Fruit fly (Drosophila melanogaster) whole organism, prepupa: ENCODE results near the gene CG33110.

Experiments
- Blimp-1 ChIP-seq: fragments of 200-800 bp; sonication (Bioruptor generic); optimal IDR thresholded peaks from 3 replicates; lab custom pipeline; 2017; ENCODE audit warnings: missing biosample characterization, missing genetic modification characterization, mild to moderate bottlenecking, moderate library complexity, missing genetic modification reagents
- CG10631 ChIP-seq: fragments of 200-800 bp; sonication (Bioruptor generic); optimal IDR thresholded peaks from 2 replicates; lab custom pipeline; 2016; ENCODE audit warnings: missing biosample characterization, missing genetic modification characterization
- CG10669 ChIP-seq: fragments of 200-800 bp; sonication (Bioruptor generic); optimal IDR thresholded peaks from 3 replicates; lab custom pipeline; 2018; ENCODE audit warnings: missing biosample characterization, mild to moderate bottlenecking, missing genetic modification characterization, moderate library complexity
- CG11762 ChIP-seq: fragments of 200-800 bp; sonication (Bioruptor generic); optimal IDR thresholded peaks from 3 replicates; lab custom pipeline; 2016; ENCODE audit warnings: missing biosample characterization, missing genetic modification characterization; ENCODE audit not compliant: insufficient read depth
- CG11902 ChIP-seq: fragments of 200-800 bp; sonication (Bioruptor generic); optimal IDR thresholded peaks from 3 replicates; lab custom pipeline; 2016; ENCODE audit warnings: missing biosample characterization, missing genetic modification characterization
- CG1621 ChIP-seq: fragments of 200-800 bp; sonication (Bioruptor generic); optimal IDR thresholded peaks from 3 replicates; lab custom pipeline; 2018; ENCODE audit warnings: missing biosample characterization, mild to moderate bottlenecking, missing genetic modification characterization
- CG16779 ChIP-seq: fragments of 200-800 bp; sonication (Bioruptor generic); optimal IDR thresholded peaks from 3 replicates; lab custom pipeline; 2017; ENCODE audit warnings: missing biosample characterization, mild to moderate bottlenecking, missing genetic modification characterization
- CG3032 ChIP-seq: fragments of 200-800 bp; optimal IDR thresholded peaks from 2 replicates; lab custom pipeline; 2019; ENCODE audit warnings: missing biosample characterization, mild to moderate bottlenecking, missing genetic modification characterization, moderate library complexity
- CG31627 ChIP-seq: fragments of 200-800 bp; sonication (Bioruptor generic); optimal IDR thresholded peaks from 3 replicates; lab custom pipeline; 2016; ENCODE audit warnings: missing biosample characterization, missing genetic modification characterization
- CG34406 ChIP-seq: fragments of 200-800 bp; sonication (Bioruptor generic); optimal IDR thresholded peaks from 3 replicates; lab custom pipeline; 2016; ENCODE audit warnings: missing biosample characterization, missing genetic modification characterization
- CG4318 ChIP-seq: fragments of 200-800 bp; sonication (Bioruptor generic); optimal IDR thresholded peaks from 3 replicates; lab custom pipeline; 2017; ENCODE audit warnings: missing biosample characterization, mild to moderate bottlenecking, missing genetic modification characterization
- CG6163 ChIP-seq: fragments of 200-800 bp; sonication (Bioruptor generic); IDR thresholded peaks from 3 replicates; pipeline ENCODE4 v1.3.6; 2022; ENCODE audit warnings: missing biosample characterization, missing genetic modification characterization
- CG6276 ChIP-seq: fragments of 200-800 bp; sonication (Bioruptor generic); optimal IDR thresholded peaks from 2 replicates; lab custom pipeline; 2017; ENCODE audit warnings: missing biosample characterization, mild to moderate bottlenecking, missing genetic modification characterization
- CG6792 ChIP-seq: fragments of 200-800 bp; sonication (Bioruptor generic); optimal IDR thresholded peaks from 3 replicates; lab custom pipeline; 2016; ENCODE audit warnings: missing biosample characterization, missing genetic modification characterization
- CG6808 ChIP-seq: fragments of 200-800 bp; sonication (Bioruptor generic); optimal IDR thresholded peaks from 3 replicates; lab custom pipeline; 2017; ENCODE audit warnings: missing biosample characterization, missing genetic modification characterization, mild to moderate bottlenecking, moderate library complexity, missing genetic modification reagents
- CG6854 ChIP-seq: fragments of 200-800 bp; sonication (Bioruptor generic); optimal IDR thresholded peaks from 2 replicates; lab custom pipeline; 2017; ENCODE audit warnings: missing biosample characterization, mild to moderate bottlenecking, missing genetic modification characterization
- CG8119 ChIP-seq: fragments of 200-800 bp; sonication (Bioruptor generic); IDR thresholded peaks from 3 replicates; pipeline ENCODE4 v1.3.6; 2022; ENCODE audit warnings: missing biosample characterization, missing genetic modification characterization
- CG8319 ChIP-seq: fragments of 200-800 bp; sonication (Bioruptor generic); optimal IDR thresholded peaks from 3 replicates; lab custom pipeline; 2016; ENCODE audit warnings: missing biosample characterization, missing genetic modification characterization
- CG8632 ChIP-seq: fragments of 200-800 bp; sonication (Bioruptor generic); optimal IDR thresholded peaks from 3 replicates; lab custom pipeline; 2016; ENCODE audit warnings: missing biosample characterization, missing genetic modification characterization
- Eip75B ChIP-seq: fragments of 200-800 bp; sonication (Bioruptor generic); optimal IDR thresholded peaks from 3 replicates; lab custom pipeline; 2016; ENCODE audit warnings: missing biosample characterization, missing genetic modification characterization
- Eip78C ChIP-seq: fragments of 200-800 bp; sonication (Bioruptor generic); peaks from one replicate; lab custom pipeline; 2016; ENCODE audit warnings: missing biosample characterization, missing genetic modification characterization
- Ets96B ChIP-seq: fragments of 200-800 bp; optimal IDR thresholded peaks from 2 replicates; lab custom pipeline; 2019; ENCODE audit warnings: missing biosample characterization, mild to moderate bottlenecking, missing genetic modification characterization, moderate library complexity
- Gug ChIP-seq: fragments of 200-800 bp; sonication (Bioruptor generic); IDR thresholded peaks from 2 replicates; pipeline ENCODE4 v1.3.6; 2022; ENCODE audit warnings: missing biosample characterization, missing genetic modification characterization
- Hr4 ChIP-seq: fragments of 200-800 bp; sonication (Bioruptor generic); optimal IDR thresholded peaks from 3 replicates; lab custom pipeline; 2016; ENCODE audit warnings: missing biosample characterization, missing genetic modification characterization
- Lpt ChIP-seq: fragments of 200-800 bp; sonication (Bioruptor generic); optimal IDR thresholded peaks from 3 replicates; lab custom pipeline; 2016; ENCODE audit warnings: missing biosample characterization, missing genetic modification characterization
- Met ChIP-seq: fragments of 200-800 bp; sonication (Bioruptor generic); optimal IDR thresholded peaks from 3 replicates; lab custom pipeline; 2016; ENCODE audit warnings: missing biosample characterization, missing genetic modification characterization
- OdsH ChIP-seq: fragments of 200-800 bp; sonication (Bioruptor generic); optimal IDR thresholded peaks from 3 replicates; lab custom pipeline; 2016; ENCODE audit warnings: missing biosample characterization, missing genetic modification characterization
- Smox ChIP-seq: fragments of 200-800 bp; sonication (Bioruptor generic); optimal IDR thresholded peaks from 3 replicates; lab custom pipeline; 2016; ENCODE audit warnings: missing biosample characterization, missing genetic modification characterization
- Sox14 ChIP-seq: fragments of 200-800 bp; sonication (Bioruptor generic); optimal IDR thresholded peaks from 3 replicates; lab custom pipeline; 2016; ENCODE audit warnings: missing biosample characterization, missing genetic modification characterization
- Sox15 ChIP-seq: fragments of 200-800 bp; sonication (Bioruptor generic); optimal IDR thresholded peaks from 3 replicates; lab custom pipeline; 2016; ENCODE audit warnings: missing biosample characterization, missing genetic modification characterization
- achi ChIP-seq: fragments of 200-800 bp; sonication (Bioruptor generic); optimal IDR thresholded peaks from 3 replicates; lab custom pipeline; 2016; ENCODE audit warnings: missing biosample characterization, missing genetic modification characterization
- acj6 ChIP-seq: fragments of 200-800 bp; sonication (Bioruptor generic); optimal IDR thresholded peaks from 3 replicates; lab custom pipeline; 2016; ENCODE audit warnings: missing biosample characterization, missing genetic modification characterization
- dac ChIP-seq: fragments of 200-800 bp; sonication (Bioruptor generic); optimal IDR thresholded peaks from 2 replicates; lab custom pipeline; 2017; ENCODE audit warnings: missing biosample characterization, mild to moderate bottlenecking, missing genetic modification characterization
- dsx ChIP-seq: fragments of 200-800 bp; optimal IDR thresholded peaks from 3 replicates; lab custom pipeline; 2019; ENCODE audit warnings: missing biosample characterization, mild to moderate bottlenecking, missing genetic modification characterization, moderate library complexity; ENCODE audit not compliant: poor library complexity, severe bottlenecking
- eg ChIP-seq: fragments of 200-800 bp; sonication (Bioruptor generic); IDR thresholded peaks from 3 replicates; pipeline ENCODE4 v1.3.6; 2022; ENCODE audit warnings: missing biosample characterization, missing genetic modification characterization
- esn ChIP-seq: fragments of 200-800 bp; sonication (Bioruptor generic); optimal IDR thresholded peaks from 2 replicates; lab custom pipeline; 2016; ENCODE audit warnings: missing biosample characterization, mild to moderate bottlenecking, missing genetic modification characterization, moderate library complexity
- fd59A ChIP-seq: fragments of 200-800 bp; sonication (Bioruptor generic); optimal IDR thresholded peaks from 2 replicates; lab custom pipeline; 2017; ENCODE audit warnings: missing biosample characterization, mild to moderate bottlenecking, missing genetic modification characterization, missing genetic modification reagents
- fd85E ChIP-seq: fragments of 200-800 bp; sonication (Bioruptor generic); optimal IDR thresholded peaks from 3 replicates; lab custom pipeline; 2016; ENCODE audit warnings: missing biosample characterization, missing genetic modification characterization
- fkh ChIP-seq: fragments of 200-800 bp; sonication (Bioruptor generic); optimal IDR thresholded peaks from 3 replicates; lab custom pipeline; 2017; ENCODE audit warnings: missing biosample characterization, mild to moderate bottlenecking, missing genetic modification characterization, moderate library complexity
- lz ChIP-seq: fragments of 200-800 bp; sonication (Bioruptor generic); optimal IDR thresholded peaks from 3 replicates; lab custom pipeline; 2016; ENCODE audit warnings: missing biosample characterization, missing genetic modification characterization
- pdm3 ChIP-seq: fragments of 200-800 bp; sonication (Bioruptor generic); optimal IDR thresholded peaks from 3 replicates; lab custom pipeline; 2016; ENCODE audit warnings: missing biosample characterization, missing genetic modification characterization
- salr ChIP-seq, 2 experiments: fragments of 200-800 bp; sonication (Bioruptor generic); optimal IDR thresholded peaks; 3 replicates each; lab custom pipeline; 2016 to 2018; ENCODE audit warnings: missing biosample characterization in 2 of 2, missing genetic modification characterization in 2 of 2, mild to moderate bottlenecking in 1 of 2
- spab ChIP-seq: fragments of 200-800 bp; sonication (Bioruptor generic); optimal IDR thresholded peaks from 2 replicates; lab custom pipeline; 2017; ENCODE audit warnings: missing biosample characterization, mild to moderate bottlenecking, missing genetic modification characterization, missing genetic modification reagents
- svp ChIP-seq: fragments of 200-800 bp; sonication (Bioruptor generic); peaks from one replicate; lab custom pipeline; 2016; ENCODE audit warnings: missing biosample characterization, missing genetic modification characterization
- topi ChIP-seq: fragments of 200-800 bp; sonication (Bioruptor generic); optimal IDR thresholded peaks from 3 replicates; lab custom pipeline; 2016; ENCODE audit warnings: missing biosample characterization, missing genetic modification characterization
- vri ChIP-seq: fragments of 200-800 bp; sonication (Bioruptor generic); optimal IDR thresholded peaks from 3 replicates; lab custom pipeline; 2016; ENCODE audit warnings: missing biosample characterization, mild to moderate bottlenecking, missing genetic modification characterization

The CG33110 gene

DNA sequence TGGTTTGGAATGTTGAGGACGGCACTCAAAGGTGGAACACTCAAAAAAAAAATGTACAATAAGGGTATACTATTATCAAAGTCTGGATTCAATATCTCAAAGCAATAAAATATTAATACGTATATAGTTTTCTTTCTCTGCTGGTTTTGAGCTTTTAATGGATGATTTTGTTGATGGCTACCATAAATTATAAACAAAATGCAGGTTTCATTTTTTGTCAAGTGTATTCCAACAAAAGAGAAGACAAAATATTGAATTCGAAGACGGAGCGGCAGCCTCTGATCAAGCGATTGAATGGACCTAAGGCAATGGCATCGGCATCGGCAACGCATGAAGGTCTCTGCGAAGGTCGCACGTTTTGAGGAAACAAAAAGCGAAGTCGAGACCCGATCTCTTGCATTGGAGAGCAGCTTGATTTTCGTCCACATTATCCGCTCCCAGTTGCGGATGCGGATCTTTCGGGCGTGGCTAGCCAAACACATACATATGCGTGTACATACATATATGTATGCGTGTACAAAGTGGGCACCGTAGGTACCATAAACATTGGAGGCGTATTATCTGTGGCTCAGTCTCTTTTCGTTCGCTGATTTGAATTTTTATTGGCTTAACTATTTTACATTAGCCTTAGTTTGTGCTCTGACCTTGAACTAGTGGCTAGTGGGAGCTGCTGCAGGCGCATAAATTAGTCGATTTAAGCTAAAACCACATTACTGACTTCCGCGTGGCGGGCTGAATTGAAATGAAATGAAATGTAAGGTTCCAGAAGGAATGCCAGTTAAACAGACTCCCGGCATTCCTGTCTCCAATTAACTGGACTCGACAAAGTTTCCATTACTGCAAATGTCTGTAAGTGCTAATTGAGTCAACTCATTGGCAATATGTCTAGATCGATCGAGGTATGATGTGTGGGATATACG lies 33.2 kb upstream of the CG33110 start (continued):
- TF ChIP-seq Ets96B (peak; percentile 85), CG6276 (GFP tag; lab: Kevin White, UChicago) (no peak), CG6163 (GFP tag; lab: Robert Waterston, UW) (peak; percentile 82), fkh (GFP tag; lab: Kevin White, UChicago) (no peak), CG10669 (GFP tag; lab: Kevin White, UChicago) (peak; percentile 79), CG11762 (GFP tag; lab: Kevin White, UChicago) (peak; percentile 58), Blimp-1 (GFP tag; lab: Kevin White, UChicago) (no peak), eg (GFP tag; lab: Robert Waterston, UW) (no peak), CG8319 (GFP tag; lab: Kevin White, UChicago) (peak; percentile 44), Eip78C (GFP tag; lab: Kevin White, UChicago) (peak; percentile 94), Sox14 (GFP tag; lab: Kevin White, UChicago) (peak; percentile 61), dsx (GFP tag; lab: Kevin White, UChicago) (peak; percentile 79), CG6808 (GFP tag; lab: Kevin White, UChicago) (peak; percentile 80), esn (peak; percentile 51), CG1621 (tag; lab: Kevin White, UChicago) (peak; percentile 77), dac (no peak), CG4318 (no peak), Gug (GFP tag; lab: Robert Waterston, UW) (no peak), Sox15 (GFP tag; lab: Kevin White, UChicago) (peak; percentile 57), CG6854 (GFP tag; lab: Kevin White, UChicago) (no peak), Smox (GFP tag; lab: Kevin White, UChicago) (no peak), CG3032 (tag; lab: Kevin White, UChicago) (peak; percentile 82), CG16779 (tag; lab: Kevin White, UChicago) (peak; percentile 32), CG10631 (GFP tag; lab: Kevin White, UChicago) (peak; percentile 77), vri (GFP tag; lab: Kevin White, UChicago) (peak; percentile 8), pdm3 (peak; percentile 71), fd85E (GFP tag; lab: Kevin White, UChicago) (peak; percentile 3), Lpt (GFP tag; lab: Kevin White, UChicago) (no peak), acj6 (GFP tag; lab: Kevin White, UChicago) (peak; percentile 65), salr (GFP tag; optimal IDR thresholded peaks at IDR 0.05; lab: Kevin White, UChicago) (peak in 1 of 2 experiments; percentile 66), CG31627 (GFP tag; lab: Kevin White, UChicago) (peak; percentile 28), CG8119 (GFP tag; lab: Robert Waterston, UW) (no peak)

DNA sequence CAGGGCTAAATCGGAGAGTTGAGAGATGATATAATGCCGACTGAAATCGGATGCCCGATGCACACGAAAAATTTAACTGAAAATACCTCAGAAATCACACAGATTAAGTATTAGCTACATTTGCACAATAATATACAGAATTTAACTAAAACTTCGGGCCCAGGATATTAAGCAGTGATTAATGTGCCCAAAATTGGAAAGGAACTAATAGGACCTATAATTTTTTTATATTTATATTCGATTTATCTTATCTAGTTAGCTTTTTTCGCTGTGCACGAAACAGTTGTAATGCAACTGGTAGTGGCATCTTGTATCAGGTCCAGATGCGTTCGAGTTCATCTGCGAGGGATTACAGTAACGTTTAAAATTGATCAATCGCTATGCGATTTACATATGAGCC lies 31.1 kb upstream of the CG33110 start:
- TF ChIP-seq topi (peak; percentile 41), CG1621 (tag; lab: Kevin White, UChicago) (no peak), CG8632 (GFP tag; lab: Kevin White, UChicago) (peak; percentile 49), esn (peak; percentile 43), Met (GFP tag; lab: Kevin White, UChicago) (peak; percentile 21), achi (peak; percentile 25), Eip75B (peak; percentile 43), eg (GFP tag; lab: Robert Waterston, UW) (no peak), CG11762 (GFP tag; lab: Kevin White, UChicago) (peak; percentile 27), dac (no peak), spab (GFP tag; lab: Kevin White, UChicago) (no peak), CG6808 (GFP tag; lab: Kevin White, UChicago) (peak; percentile 16), Hr4 (GFP tag; lab: Kevin White, UChicago) (no peak), lz (GFP tag; lab: Kevin White, UChicago) (peak; percentile 28), svp (GFP tag; lab: Kevin White, UChicago) (peak; percentile 46), Sox14 (GFP tag; lab: Kevin White, UChicago) (peak; percentile 6), Sox15 (GFP tag; lab: Kevin White, UChicago) (no peak), Ets96B (peak; percentile 47), OdsH (peak; percentile 52), CG3032 (tag; lab: Kevin White, UChicago) (peak; percentile 40), fd59A (GFP tag; lab: Kevin White, UChicago) (no peak), CG6792 (peak; percentile 38), pdm3 (peak; percentile 35), CG34406 (peak; percentile 58), CG4318 (no peak), CG10669 (GFP tag; lab: Kevin White, UChicago) (peak; percentile 28), CG11902 (GFP tag; lab: Kevin White, UChicago) (peak; percentile 25)
